Fruit fly (Drosophila melanogaster) whole organism, embryonic: Measurements from ENCODE around the gene CG15425.

ENCODE experiments used
- CG11696 ChIP-seq: fragments of 200-800 bp; sonication (Bioruptor generic); IDR thresholded peaks from 2 replicates; pipeline ENCODE4 v1.3.6; 2022; ENCODE audit warnings: missing biosample characterization, missing genetic modification characterization
- CG12391 ChIP-seq: fragments of 200-800 bp; sonication (Bioruptor generic); optimal IDR thresholded peaks from 3 replicates; lab custom pipeline; 2018; ENCODE audit warnings: missing biosample characterization, mild to moderate bottlenecking, missing genetic modification characterization, moderate library complexity
- CG12942 ChIP-seq: fragments of 200-800 bp; sonication (Bioruptor generic); optimal IDR thresholded peaks from 3 replicates; lab custom pipeline; 2016; ENCODE audit warnings: missing biosample characterization, missing genetic modification characterization
- CG14014 ChIP-seq: fragments of 200-800 bp; sonication (Bioruptor generic); IDR thresholded peaks from 2 replicates; pipeline ENCODE4 v1.3.6; 2022; ENCODE audit warnings: missing biosample characterization, missing genetic modification characterization
- CG15269 ChIP-seq: fragments of 200-800 bp; sonication (Bioruptor generic); optimal IDR thresholded peaks from 2 replicates; lab custom pipeline; 2018; ENCODE audit warnings: missing biosample characterization, mild to moderate bottlenecking, missing genetic modification characterization, moderate library complexity
- CG1603 ChIP-seq: fragments of 200-800 bp; sonication (Bioruptor generic); optimal IDR thresholded peaks from 2 replicates; lab custom pipeline; 2019; ENCODE audit warnings: missing biosample characterization, mild to moderate bottlenecking, missing genetic modification characterization, moderate library complexity
- CG1647 ChIP-seq: fragments of 200-800 bp; sonication (Bioruptor generic); optimal IDR thresholded peaks from 3 replicates; lab custom pipeline; 2016; ENCODE audit warnings: missing biosample characterization, missing genetic modification characterization
- CG16779 ChIP-seq: fragments of 200-800 bp; sonication (Bioruptor generic); IDR thresholded peaks from 2 replicates; pipeline ENCODE4 v1.3.6; 2022; ENCODE audit warnings: missing biosample characterization, missing genetic modification characterization
- CG17359 ChIP-seq: fragments of 200-800 bp; sonication (Bioruptor generic); optimal IDR thresholded peaks from 3 replicates; lab custom pipeline; 2018; ENCODE audit warnings: missing biosample characterization, mild to moderate bottlenecking, missing genetic modification characterization, moderate library complexity
- CG18599 ChIP-seq: fragments of 200-800 bp; sonication (Bioruptor generic); optimal IDR thresholded peaks from 3 replicates; lab custom pipeline; 2017; ENCODE audit warnings: missing biosample characterization, missing genetic modification characterization, mild to moderate bottlenecking, moderate library complexity, missing genetic modification reagents
- CG2120 ChIP-seq: fragments of 200-800 bp; sonication (Bioruptor generic); optimal IDR thresholded peaks from 3 replicates; lab custom pipeline; 2016; ENCODE audit warnings: missing biosample characterization, missing genetic modification characterization
- CG2678 ChIP-seq: fragments of 200-800 bp; sonication (Bioruptor generic); optimal IDR thresholded peaks from 3 replicates; lab custom pipeline; 2019; ENCODE audit warnings: missing biosample characterization, mild to moderate bottlenecking, missing genetic modification characterization, moderate library complexity
- CG3847 ChIP-seq: fragments of 200-800 bp; sonication (Bioruptor generic); IDR thresholded peaks from 2 replicates; pipeline ENCODE4 v1.3.6; 2022; ENCODE audit warnings: missing biosample characterization, missing genetic modification characterization
- CG4730 ChIP-seq: fragments of 200-800 bp; sonication (Bioruptor generic); IDR thresholded peaks from 2 replicates; pipeline ENCODE4 v1.3.6; 2022; ENCODE audit warnings: missing biosample characterization, missing genetic modification characterization
- CG7745 ChIP-seq: fragments of 200-800 bp; sonication (Bioruptor generic); optimal IDR thresholded peaks from 2 replicates; lab custom pipeline; 2018; ENCODE audit warnings: missing biosample characterization, mild to moderate bottlenecking, missing genetic modification characterization, moderate library complexity
- CG8290 ChIP-seq, 3 experiments: fragments of 200-800 bp; sonication (Bioruptor generic); optimal IDR thresholded peaks; 2 replicates each; lab custom pipeline; 2016 to 2019; ENCODE audit warnings: missing biosample characterization in 3 of 3, missing genetic modification characterization in 3 of 3, mild to moderate bottlenecking in 2 of 3, moderate library complexity in 1 of 3
- Doc3 ChIP-seq: fragments of 200-800 bp; sonication (Bioruptor generic); IDR thresholded peaks from 3 replicates; pipeline ENCODE4 v1.3.6; 2022; ENCODE audit warnings: missing biosample characterization, missing genetic modification characterization; ENCODE audit not compliant: partially characterized antibody
- Ets65A ChIP-seq: fragments of 200-800 bp; sonication (Bioruptor generic); peaks from one replicate; lab custom pipeline; 2016; ENCODE audit warnings: missing biosample characterization, missing genetic modification characterization
- Hmr ChIP-seq: fragments of 200-800 bp; sonication (Bioruptor generic); optimal IDR thresholded peaks from 3 replicates; lab custom pipeline; 2017; ENCODE audit warnings: mild to moderate bottlenecking, missing biosample characterization, missing genetic modification reagents, missing genetic modification characterization
- Hr51 ChIP-seq, 2 experiments: fragments of 200-800 bp; sonication (Bioruptor generic); optimal IDR thresholded peaks; 2 replicates in 1 of 2; 3 replicates in 1 of 2; lab custom pipeline; 2016 to 2018; ENCODE audit warnings: missing biosample characterization in 2 of 2, missing genetic modification characterization in 2 of 2, mild to moderate bottlenecking in 1 of 2, moderate library complexity in 1 of 2
- Meics ChIP-seq: fragments of 200-800 bp; sonication (Bioruptor generic); optimal IDR thresholded peaks from 2 replicates; lab custom pipeline; 2017; ENCODE audit warnings: missing biosample characterization, mild to moderate bottlenecking, missing genetic modification characterization
- NFAT ChIP-seq: fragments of 200-800 bp; sonication (Bioruptor generic); IDR thresholded peaks from 2 replicates; pipeline ENCODE4 v1.3.6; 2022; ENCODE audit warnings: missing biosample characterization, missing genetic modification characterization
- PHDP ChIP-seq: fragments of 200-800 bp; sonication (Bioruptor generic); optimal IDR thresholded peaks from 3 replicates; lab custom pipeline; 2018; ENCODE audit warnings: missing biosample characterization, mild to moderate bottlenecking, missing genetic modification characterization, moderate library complexity
- Sox100B ChIP-seq: fragments of 200-800 bp; sonication (Bioruptor generic); optimal IDR thresholded peaks from 3 replicates; lab custom pipeline; 2018; ENCODE audit warnings: missing biosample characterization, mild to moderate bottlenecking, missing genetic modification characterization
- Trl ChIP-seq, 3 experiments: fragments of >200 bp in 2 of 3; fragments of 200-800 bp in 1 of 3; sonication (Bioruptor generic) in 1 of 3; optimal IDR thresholded peaks; 2 replicates in 1 of 3; 3 replicates in 2 of 3; lab custom pipeline; 2016 to 2017; ENCODE audit warnings: missing biosample characterization in 1 of 3, missing genetic modification characterization in 1 of 3
- YL-1 ChIP-seq: fragments of 200-800 bp; sonication (Bioruptor generic); optimal IDR thresholded peaks from 3 replicates; lab custom pipeline; 2017; ENCODE audit warnings: missing biosample characterization, mild to moderate bottlenecking, missing genetic modification characterization
- cas ChIP-seq: fragments of 200-800 bp; sonication (Bioruptor generic); IDR thresholded peaks from 2 replicates; pipeline ENCODE4 v1.3.6; 2022; ENCODE audit warnings: missing biosample characterization, missing genetic modification characterization
- dmrt99B ChIP-seq: fragments of 200-800 bp; sonication (Bioruptor generic); optimal IDR thresholded peaks from 2 replicates; lab custom pipeline; 2018; ENCODE audit warnings: missing biosample characterization, mild to moderate bottlenecking, missing genetic modification characterization, moderate library complexity
- dysf ChIP-seq: fragments of 200-800 bp; sonication (Bioruptor generic); IDR thresholded peaks from 3 replicates; pipeline ENCODE4 v1.3.6; 2022; ENCODE audit warnings: missing biosample characterization, missing genetic modification characterization
- grau ChIP-seq: fragments of 200-800 bp; optimal IDR thresholded peaks from 3 replicates; lab custom pipeline; 2019; ENCODE audit warnings: missing biosample characterization, mild to moderate bottlenecking, missing genetic modification characterization, moderate library complexity
- hkb ChIP-seq, 2 experiments: fragments of 200-800 bp in 1 of 2; fragments of >200 bp in 1 of 2; sonication (Bioruptor generic) in 1 of 2; IDR thresholded peaks in 1 of 2; optimal IDR thresholded peaks in 1 of 2; 2 replicates each; pipeline versions ENCODE4 v1.3.6 to Lab custom; 2017 to 2022; ENCODE audit warnings: missing biosample characterization in 1 of 2, missing genetic modification characterization in 1 of 2
- jumu ChIP-seq: fragments of 200-800 bp; sonication (Bioruptor generic); optimal IDR thresholded peaks from 3 replicates; lab custom pipeline; 2016; ENCODE audit warnings: missing biosample characterization, missing genetic modification characterization
- lab ChIP-seq: fragments of 200-800 bp; sonication (Bioruptor generic); optimal IDR thresholded peaks from 3 replicates; lab custom pipeline; 2017; ENCODE audit warnings: missing biosample characterization, missing genetic modification characterization, mild to moderate bottlenecking, moderate library complexity, missing genetic modification reagents
- nerfin-1 ChIP-seq: fragments of 200-800 bp; sonication (Bioruptor generic); optimal IDR thresholded peaks from 3 replicates; lab custom pipeline; 2019; ENCODE audit warnings: missing biosample characterization, mild to moderate bottlenecking, missing genetic modification characterization, moderate library complexity
- p53 ChIP-seq: fragments of 200-800 bp; sonication (Bioruptor generic); optimal IDR thresholded peaks from 2 replicates; lab custom pipeline; 2016; ENCODE audit warnings: missing biosample characterization, missing genetic modification characterization
- sens ChIP-seq: fragments of 200-800 bp; sonication (Bioruptor generic); peaks from one replicate; lab custom pipeline; 2016; ENCODE audit warnings: missing biosample characterization, missing genetic modification characterization
- slbo ChIP-seq: fragments of 200-800 bp; sonication (Bioruptor generic); IDR thresholded peaks from 2 replicates; pipeline ENCODE4 v1.3.6; 2022; ENCODE audit warnings: missing biosample characterization, missing genetic modification characterization
- so ChIP-seq: fragments of 200-800 bp; sonication (Bioruptor generic); IDR thresholded peaks from 3 replicates; pipeline ENCODE4 v1.3.6; 2022; ENCODE audit warnings: missing biosample characterization, missing genetic modification characterization
- ssp ChIP-seq: fragments of 200-800 bp; sonication (Bioruptor generic); IDR thresholded peaks from 2 replicates; pipeline ENCODE4 v1.3.6; 2022; ENCODE audit warnings: missing biosample characterization, missing genetic modification characterization
- tna ChIP-seq: fragments of 200-800 bp; sonication (Bioruptor generic); IDR thresholded peaks from 2 replicates; pipeline ENCODE4 v1.3.6; 2022; ENCODE audit warnings: missing biosample characterization, missing genetic modification characterization; ENCODE audit not compliant: partially characterized antibody
- vnd ChIP-seq: fragments of 200-800 bp; sonication (Bioruptor generic); IDR thresholded peaks from 3 replicates; pipeline ENCODE4 v1.3.6; 2022; ENCODE audit warnings: missing biosample characterization, missing genetic modification characterization; ENCODE audit not compliant: partially characterized antibody
- z ChIP-seq: fragments of 200-800 bp; sonication (Bioruptor generic); IDR thresholded peaks from 3 replicates; pipeline ENCODE4 v1.3.6; 2022; ENCODE audit warnings: missing biosample characterization, missing genetic modification characterization

Gene CG15425

DNA sequence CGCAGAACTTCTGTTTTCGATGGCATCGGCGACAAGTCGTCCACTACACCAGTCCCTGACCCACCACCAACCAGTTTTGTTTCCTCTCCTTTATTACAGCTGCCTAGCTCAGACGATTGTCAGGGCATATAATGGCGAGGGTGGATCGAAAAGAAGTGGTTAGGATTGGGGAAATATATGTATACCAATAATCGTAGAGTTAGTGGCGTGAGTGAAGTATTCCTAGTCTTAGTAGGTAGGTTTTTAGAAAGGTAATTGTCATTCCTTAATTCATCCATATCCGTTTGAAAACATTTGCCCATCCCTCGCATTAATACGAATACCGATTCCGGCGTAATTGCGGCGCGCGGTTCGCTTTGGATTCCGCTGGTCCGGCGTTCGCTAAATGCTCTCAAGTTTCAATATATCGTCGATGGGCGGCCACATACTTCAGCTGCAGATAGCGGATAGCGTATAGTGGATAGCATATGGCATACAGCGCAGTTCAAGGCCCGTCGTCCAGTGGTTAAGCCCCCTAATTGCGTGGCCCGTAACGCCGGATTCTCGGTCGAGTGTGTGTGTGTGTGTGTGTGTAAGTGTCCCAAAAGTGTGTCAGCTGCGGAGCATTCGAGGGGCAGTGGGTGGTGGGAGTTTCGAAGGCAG is 4.4 kb upstream of the CG15425 start (continued):
- TF ChIP-seq dmrt99B (tag; lab: Kevin White, UChicago) = peak; percentile 18
- TF ChIP-seq PHDP (tag; lab: Kevin White, UChicago) = peak; percentile 5
- no peak for TF ChIP-seq CG7745
- TF ChIP-seq CG1647 (GFP tag; lab: Kevin White, UChicago) = no peak
- TF ChIP-seq CG2120 (GFP tag; lab: Kevin White, UChicago) = peak; percentile 34
- no peak for TF ChIP-seq CG8290 (GFP tag; optimal IDR thresholded peaks at IDR 0.05; lab: Kevin White, UChicago)
- peak in 1 of 2 experiments; percentile 46 for TF ChIP-seq CG8290 (tag; optimal IDR thresholded peaks at IDR 0.05; lab: Kevin White, UChicago)
- TF ChIP-seq sens = peak; percentile 27
- TF ChIP-seq cas = no peak
- peak; percentile 34; the same call in 1 of the 3 replicates for TF ChIP-seq dysf
- TF ChIP-seq Meics (GFP tag; lab: Kevin White, UChicago) = peak; percentile 5
- TF ChIP-seq CG16779 (GFP tag; lab: Robert Waterston, UW) = no peak
- TF ChIP-seq hkb (optimal IDR thresholded peaks at IDR 0.05; lab: Kevin White, UChicago) = peak; percentile 66
- TF ChIP-seq hkb (GFP tag; IDR thresholded peaks at IDR 0.05; lab: Robert Waterston, UW) = no peak
- peak; percentile 20 for TF ChIP-seq CG17359 (tag; lab: Kevin White, UChicago)
- no peak for TF ChIP-seq YL-1 (GFP tag; lab: Kevin White, UChicago)
- no peak for TF ChIP-seq tna (GFP tag; lab: Robert Waterston, UW)
- peak; percentile 28 for TF ChIP-seq CG2678 (tag; lab: Kevin White, UChicago)
- 0 out of 3 replicates have a peak, but pooled peaks have one; percentile 24 for TF ChIP-seq z
- peak; percentile 14 for TF ChIP-seq Hmr (GFP tag; lab: Kevin White, UChicago)
- peak; percentile 52 for TF ChIP-seq CG18599 (GFP tag; lab: Kevin White, UChicago)
- peak; percentile 36 for TF ChIP-seq nerfin-1 (tag; lab: Kevin White, UChicago)
- peak; percentile 7 for TF ChIP-seq grau (tag; lab: Kevin White, UChicago)
- peak; percentile 92 for TF ChIP-seq Ets65A (GFP tag; lab: Kevin White, UChicago)
- TF ChIP-seq jumu (GFP tag; lab: Kevin White, UChicago) = no peak
- TF ChIP-seq CG12391 (tag; lab: Kevin White, UChicago) = peak; percentile 11
- no peak for TF ChIP-seq so (GFP tag; lab: Robert Waterston, UW)
- peak in 1 of 2 experiments; percentile 17 for TF ChIP-seq Hr51 (GFP tag; optimal IDR thresholded peaks at IDR 0.05; lab: Kevin White, UChicago)
- no peak for TF ChIP-seq p53 (GFP tag; lab: Kevin White, UChicago)
- peak; percentile 17 for TF ChIP-seq CG15269 (tag; lab: Kevin White, UChicago)
- peak; percentile 39 for TF ChIP-seq CG1603
- no peak for TF ChIP-seq Trl (optimal IDR thresholded peaks at IDR 0.05; lab: Kevin White, UChicago)
- no peak for TF ChIP-seq Trl (GFP tag; optimal IDR thresholded peaks at IDR 0.05; lab: Kevin White, UChicago)
- no peak for TF ChIP-seq Doc3 (GFP tag; lab: Robert Waterston, UW)

DNA sequence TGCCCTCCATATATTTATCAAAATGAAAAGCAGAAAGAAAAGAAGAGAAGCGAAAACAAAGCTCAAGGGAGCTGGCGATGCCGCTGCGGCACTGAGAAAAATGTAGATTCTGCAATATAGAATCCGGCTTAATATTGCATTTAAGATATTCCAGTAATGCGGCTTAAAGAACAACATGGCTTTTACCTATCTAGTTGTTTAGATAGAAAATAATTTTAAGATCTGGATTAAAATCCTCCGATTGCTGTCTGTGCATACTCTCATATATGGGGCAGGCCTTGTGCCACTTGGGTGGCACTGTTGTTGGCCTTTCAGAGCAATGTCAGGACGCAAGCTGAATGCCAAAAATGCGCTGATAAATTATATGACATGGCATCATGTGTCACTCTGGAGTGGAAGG is 2.4 kb upstream of the CG15425 start:
- no peak for TF ChIP-seq CG12942 (GFP tag; lab: Kevin White, UChicago)
- TF ChIP-seq vnd (GFP tag; lab: Robert Waterston, UW) = no peak
- peak; percentile 5; the same call in 1 of the 2 replicates for TF ChIP-seq ssp
- TF ChIP-seq Ets65A (GFP tag; lab: Kevin White, UChicago) = peak; percentile 49
- TF ChIP-seq CG4730 (GFP tag; lab: Robert Waterston, UW) = peak; percentile 9; the same call in 1 of the 2 replicates
- TF ChIP-seq slbo = peak; percentile 27; the same call in 1 of the 2 replicates
- no peak for TF ChIP-seq NFAT (GFP tag; lab: Robert Waterston, UW)
- TF ChIP-seq lab (GFP tag; lab: Kevin White, UChicago) = peak; percentile 28
- 0 out of 2 replicates have a peak, but pooled peaks have one; percentile 7 for TF ChIP-seq CG3847 (GFP tag; lab: Robert Waterston, UW)
- TF ChIP-seq sens = peak; percentile 59
- TF ChIP-seq CG11696 = 0 out of 2 replicates have a peak, but pooled peaks have one; percentile 9
- peak; percentile 20 for TF ChIP-seq CG18599 (GFP tag; lab: Kevin White, UChicago)
- TF ChIP-seq CG14014 (GFP tag; lab: Robert Waterston, UW) = peak; percentile 18; the same call in 1 of the 2 replicates
- no peak for TF ChIP-seq Sox100B (GFP tag; lab: Kevin White, UChicago)
- TF ChIP-seq, all 482 proteins: peak for 10
